Fruit fly (Drosophila melanogaster) whole organism, wandering third instar larva: ENCODE results near the gene COX7AL2.
A peak's percentile ranks its signal among the peaks of the same experiment; 100 is the strongest.

Experiments
- Abd-B ChIP-seq: fragments of >200 bp; optimal IDR thresholded peaks from 2 replicates; lab custom pipeline; 2017; ENCODE audit warnings: missing biosample characterization, missing genetic modification characterization
- CG32264 ChIP-seq: fragments of 200-800 bp; sonication (Bioruptor generic); optimal IDR thresholded peaks from 2 replicates; lab custom pipeline; 2016; ENCODE audit warnings: missing biosample characterization, missing genetic modification characterization
- CG9705 ChIP-seq: fragments of 200-800 bp; sonication (Bioruptor generic); optimal IDR thresholded peaks from 2 replicates; lab custom pipeline; 2018; ENCODE audit warnings: missing biosample characterization, mild to moderate bottlenecking, missing genetic modification characterization
- CrebA ChIP-seq: fragments of 200-800 bp; sonication (Bioruptor generic); optimal IDR thresholded peaks from 2 replicates; lab custom pipeline; 2016; ENCODE audit warnings: missing biosample characterization, mild to moderate bottlenecking, missing genetic modification characterization, borderline replicate concordance
- Dfd ChIP-seq: fragments of >200 bp; optimal IDR thresholded peaks from 2 replicates; lab custom pipeline; 2017; ENCODE audit warnings: missing biosample characterization, missing genetic modification characterization
- Dif ChIP-seq: fragments of 200-275, 200-300 bp; sonication (Bioruptor generic); optimal IDR thresholded peaks from 2 replicates; lab custom pipeline; 2018; ENCODE audit warnings: missing biosample characterization, missing genetic modification characterization; ENCODE audit not compliant: partially characterized antibody
- GATAd ChIP-seq: sonication (Bioruptor generic); optimal IDR thresholded peaks from 2 replicates; lab custom pipeline; 2016; ENCODE audit warnings: missing biosample characterization, missing genetic modification characterization
- HLH106 ChIP-seq: fragments of 200-800 bp; optimal IDR thresholded peaks from 3 replicates; lab custom pipeline; 2019; ENCODE audit warnings: missing biosample characterization, mild to moderate bottlenecking, missing genetic modification characterization, moderate library complexity
- Hnf4 ChIP-seq: fragments of 200-800 bp; sonication (Bioruptor generic); optimal IDR thresholded peaks from 2 replicates; lab custom pipeline; 2016; ENCODE audit warnings: missing biosample characterization, mild to moderate bottlenecking, missing genetic modification characterization
- Hr78 ChIP-seq: fragments of >200 bp; optimal IDR thresholded peaks from 2 replicates; lab custom pipeline; 2017; ENCODE audit warnings: missing biosample characterization, missing genetic modification characterization
- Hr83 ChIP-seq: fragments of 200-300 bp; sonication (Bioruptor generic); optimal IDR thresholded peaks from 2 replicates; lab custom pipeline; 2016; ENCODE audit warnings: missing biosample characterization, mild to moderate bottlenecking, missing genetic modification characterization, moderate library complexity; ENCODE audit not compliant: poor library complexity, severe bottlenecking
- Jra ChIP-seq: sonication (Bioruptor generic); optimal IDR thresholded peaks from 2 replicates; lab custom pipeline; 2016; ENCODE audit warnings: missing biosample characterization, missing genetic modification characterization
- Mio ChIP-seq: sonication (Bioruptor generic); optimal IDR thresholded peaks from 2 replicates; lab custom pipeline; 2016; ENCODE audit warnings: missing biosample characterization, missing genetic modification characterization
- Myc ChIP-seq: fragments of >200 bp; optimal IDR thresholded peaks from 2 replicates; lab custom pipeline; 2017
- N ChIP-seq: fragments of >200 bp; optimal IDR thresholded peaks from 2 replicates; lab custom pipeline; 2018; ENCODE audit warnings: missing biosample characterization, missing external identifiers, missing genetic modification characterization
- OdsH ChIP-seq: fragments of 200-800 bp; sonication (Bioruptor generic); optimal IDR thresholded peaks from 2 replicates; lab custom pipeline; 2016; ENCODE audit warnings: missing biosample characterization, mild to moderate bottlenecking, missing genetic modification characterization
- Rel ChIP-seq, 2 experiments: fragments of 200-800 bp; sonication (Bioruptor generic) in 1 of 2; optimal IDR thresholded peaks; 2 replicates in 1 of 2; 3 replicates in 1 of 2; lab custom pipeline; 2016 to 2019; ENCODE audit warnings: mild to moderate bottlenecking in 2 of 2, missing biosample characterization in 2 of 2, missing genetic modification characterization in 2 of 2, moderate library complexity in 1 of 2
- Sp1 ChIP-seq: fragments of 200-800 bp; sonication (Bioruptor generic); optimal IDR thresholded peaks from 3 replicates; lab custom pipeline; 2019; ENCODE audit warnings: missing biosample characterization, mild to moderate bottlenecking, missing genetic modification characterization, moderate library complexity
- Vsx2 ChIP-seq: fragments of 200-300, 225-300 bp; sonication (Bioruptor generic); optimal IDR thresholded peaks from 2 replicates; lab custom pipeline; 2018; ENCODE audit warnings: missing biosample characterization, missing genetic modification characterization; ENCODE audit not compliant: partially characterized antibody
- br ChIP-seq: fragments of 200-800 bp; sonication (Bioruptor generic); optimal IDR thresholded peaks from 2 replicates; lab custom pipeline; 2016; ENCODE audit warnings: missing biosample characterization, missing genetic modification characterization
- brk ChIP-seq: fragments of 200-800 bp; sonication (Bioruptor generic); optimal IDR thresholded peaks from 2 replicates; lab custom pipeline; 2016; ENCODE audit warnings: missing biosample characterization, mild to moderate bottlenecking, missing genetic modification characterization
- dl ChIP-seq, 2 experiments: fragments of 175-275, 200-275 bp in 1 of 2; fragments of 200-275 bp in 1 of 2; sonication (Bioruptor generic); optimal IDR thresholded peaks; lab custom pipeline; 2018; ENCODE audit warnings: mild to moderate bottlenecking in 2 of 2, missing biosample characterization in 2 of 2, missing genetic modification characterization in 2 of 2, moderate library complexity in 2 of 2; ENCODE audit not compliant: partially characterized antibody in 2 of 2, insufficient read depth in 1 of 2
- dmrt93B ChIP-seq: fragments of 200-800 bp; sonication (Bioruptor generic); optimal IDR thresholded peaks from 2 replicates; lab custom pipeline; 2018; ENCODE audit warnings: missing biosample characterization, mild to moderate bottlenecking, missing genetic modification characterization
- dsf ChIP-seq: sonication (Bioruptor generic); optimal IDR thresholded peaks from 2 replicates; lab custom pipeline; 2016; ENCODE audit warnings: missing biosample characterization, missing genetic modification characterization, borderline replicate concordance
- ey ChIP-seq: fragments of 200-800 bp; sonication (Bioruptor generic); optimal IDR thresholded peaks from 2 replicates; lab custom pipeline; 2016; ENCODE audit warnings: missing biosample characterization, missing genetic modification characterization
- foxo ChIP-seq, 2 experiments: fragments of 200-800 bp; sonication (Bioruptor generic); optimal IDR thresholded peaks; 2 replicates in 1 of 2; 3 replicates in 1 of 2; lab custom pipeline; 2016 to 2017; ENCODE audit warnings: missing biosample characterization in 2 of 2, missing genetic modification characterization in 2 of 2
- fru ChIP-seq: fragments of 200-800 bp; sonication (Bioruptor generic); optimal IDR thresholded peaks from 3 replicates; lab custom pipeline; 2016; ENCODE audit warnings: missing biosample characterization, mild to moderate bottlenecking, missing genetic modification characterization
- h ChIP-seq: fragments of 200-800 bp; sonication (Bioruptor generic); optimal IDR thresholded peaks from 3 replicates; lab custom pipeline; 2016; ENCODE audit warnings: missing biosample characterization, mild to moderate bottlenecking, missing genetic modification characterization
- jim ChIP-seq: fragments of 175-275, 200-325 bp; sonication (Bioruptor generic); optimal IDR thresholded peaks from 2 replicates; lab custom pipeline; 2016; ENCODE audit warnings: missing biosample characterization, mild to moderate bottlenecking, missing genetic modification characterization
- lola ChIP-seq: fragments of >200 bp; optimal IDR thresholded peaks from 2 replicates; lab custom pipeline; 2017; ENCODE audit warnings: missing biosample characterization, missing genetic modification characterization
- pan ChIP-seq: fragments of >200 bp; optimal IDR thresholded peaks from 2 replicates; lab custom pipeline; 2017
- psq ChIP-seq: fragments of 200-800 bp; sonication (Bioruptor generic); optimal IDR thresholded peaks from 3 replicates; lab custom pipeline; 2017; ENCODE audit warnings: missing biosample characterization, mild to moderate bottlenecking, missing genetic modification characterization, moderate library complexity
- rgr ChIP-seq: fragments of 200-800 bp; sonication (Bioruptor generic); optimal IDR thresholded peaks from 3 replicates; lab custom pipeline; 2016; ENCODE audit warnings: missing biosample characterization, mild to moderate bottlenecking, missing genetic modification characterization
- sage ChIP-seq: fragments of 200-800 bp; sonication (Bioruptor generic); optimal IDR thresholded peaks from 2 replicates; lab custom pipeline; 2016; ENCODE audit warnings: missing biosample characterization, mild to moderate bottlenecking, missing genetic modification characterization
- sv ChIP-seq: fragments of 200-800 bp; sonication (Bioruptor generic); optimal IDR thresholded peaks from 3 replicates; lab custom pipeline; 2016; ENCODE audit warnings: missing biosample characterization, missing genetic modification characterization
- tai ChIP-seq: sonication (Bioruptor generic); optimal IDR thresholded peaks from 2 replicates; lab custom pipeline; 2016; ENCODE audit warnings: missing biosample characterization, missing genetic modification characterization
- usp ChIP-seq: fragments of >200 bp; optimal IDR thresholded peaks from 2 replicates; lab custom pipeline; 2017; ENCODE audit warnings: missing biosample characterization, missing genetic modification characterization
- woc ChIP-seq: sonication (Bioruptor generic); optimal IDR thresholded peaks from 2 replicates; lab custom pipeline; 2016; ENCODE audit warnings: missing biosample characterization, mild to moderate bottlenecking, missing genetic modification characterization

COX7AL2 gene

DNA sequence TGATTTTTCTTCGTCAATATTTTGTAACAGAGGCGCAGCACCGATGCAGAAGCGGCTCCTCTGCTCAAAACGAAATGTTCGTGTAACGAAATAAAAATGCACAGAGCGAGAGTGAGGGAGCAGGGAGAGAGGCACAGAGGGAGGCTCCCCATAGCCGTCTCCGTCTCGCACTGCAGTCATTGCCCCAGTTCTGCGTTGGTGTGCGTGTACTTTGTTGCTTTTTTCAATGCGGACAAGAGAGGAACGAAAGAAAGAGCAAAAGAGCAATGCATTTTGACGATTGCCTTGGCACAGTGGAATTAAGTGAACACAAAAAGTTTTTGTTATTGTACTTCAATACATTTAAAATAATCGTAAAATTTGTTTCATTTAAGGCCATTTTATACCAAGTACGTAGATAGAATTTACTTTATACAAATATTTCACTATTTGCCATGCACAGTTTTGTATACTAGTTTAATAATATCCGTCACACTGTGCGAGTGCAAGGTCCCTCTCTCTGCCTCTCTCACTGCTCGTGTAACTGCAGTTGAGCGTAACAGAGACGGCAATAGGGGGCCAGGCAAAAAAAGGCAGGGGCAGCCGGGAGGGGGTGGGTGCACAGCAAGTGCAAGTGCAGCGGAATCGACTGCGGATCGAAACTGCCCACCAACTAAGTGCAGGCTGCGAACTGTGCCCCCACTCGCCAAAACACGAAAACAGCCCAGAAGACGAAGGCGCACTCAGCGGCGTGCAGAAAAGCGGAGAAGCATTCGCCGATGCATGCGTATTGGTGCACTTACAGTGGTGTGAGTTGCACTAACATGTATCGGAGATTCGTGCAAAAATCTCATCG, 4.5 kb upstream of the COX7AL2 start:
- TF ChIP-seq Rel (GFP tag; optimal IDR thresholded peaks at IDR 0.05; lab: Kevin White, UChicago), result peak; percentile 100
- peak; percentile 64 for TF ChIP-seq Rel (tag; optimal IDR thresholded peaks at IDR 0.05; lab: Kevin White, UChicago)
- TF ChIP-seq usp (GFP tag; lab: Kevin White, UChicago), result no peak
- peak; percentile 99 for TF ChIP-seq sage (GFP tag; lab: Kevin White, UChicago)
- TF ChIP-seq Vsx2 (GFP tag; lab: Kevin White, UChicago), result peak; percentile 87
- TF ChIP-seq CG32264 (GFP tag; lab: Kevin White, UChicago), result peak; percentile 99
- peak; percentile 94 for TF ChIP-seq Mio
- TF ChIP-seq dsf (GFP tag; lab: Kevin White, UChicago), result peak; percentile 98
- peak; percentile 54 for TF ChIP-seq jim (GFP tag; lab: Kevin White, UChicago)
- peak; percentile 98 for TF ChIP-seq CG9705
- TF ChIP-seq psq (GFP tag; lab: Kevin White, UChicago), result peak; percentile 99
- TF ChIP-seq Hr83 (GFP tag; lab: Kevin White, UChicago), result peak; percentile 84
- peak; percentile 98 to 100 for TF ChIP-seq foxo (GFP tag; optimal IDR thresholded peaks at IDR 0.05; lab: Kevin White, UChicago)
- TF ChIP-seq Myc (lab: Kevin White, UChicago), result no peak
- peak; percentile 100 for TF ChIP-seq h
- no peak for TF ChIP-seq pan
- TF ChIP-seq GATAd (GFP tag; lab: Kevin White, UChicago), result no peak
- peak; percentile 100 for TF ChIP-seq HLH106 (tag; lab: Kevin White, UChicago)
- TF ChIP-seq Abd-B (GFP tag; lab: Kevin White, UChicago), result peak; percentile 1
- TF ChIP-seq Dfd, result no peak
- TF ChIP-seq CrebA (GFP tag; lab: Kevin White, UChicago), result peak; percentile 97
- peak; percentile 87 for TF ChIP-seq Dif (GFP tag; lab: Kevin White, UChicago)
- TF ChIP-seq tai (GFP tag; lab: Kevin White, UChicago), result peak; percentile 99
- TF ChIP-seq ey (GFP tag; lab: Kevin White, UChicago), result peak; percentile 100
- peak; percentile 97 for TF ChIP-seq sv
- peak; percentile 100 for TF ChIP-seq Sp1 (GFP tag; lab: Kevin White, UChicago)
- TF ChIP-seq Hr78 (GFP tag; lab: Kevin White, UChicago), result no peak
- no peak for TF ChIP-seq lola (GFP tag; lab: Kevin White, UChicago)
- peak; percentile 100 for TF ChIP-seq Hnf4 (GFP tag; lab: Kevin White, UChicago)
- peak; percentile 100 for TF ChIP-seq OdsH (GFP tag; lab: Kevin White, UChicago)
- TF ChIP-seq Jra, result peak; percentile 99
- TF ChIP-seq dmrt93B (GFP tag; lab: Kevin White, UChicago), result peak; percentile 99
- TF ChIP-seq br (GFP tag; lab: Kevin White, UChicago), result peak; percentile 100
- TF ChIP-seq rgr (GFP tag; lab: Kevin White, UChicago), result peak; percentile 100
- peak; percentile 100 for TF ChIP-seq fru (GFP tag; lab: Kevin White, UChicago)
- peak; percentile 74 to 82 for TF ChIP-seq dl (GFP tag; optimal IDR thresholded peaks at IDR 0.05; lab: Kevin White, UChicago; ENCODE audit: insufficient read depth in 1 of 2, partially characterized antibody in 2 of 2)
- peak; percentile 99 for TF ChIP-seq brk (GFP tag; lab: Kevin White, UChicago)
- TF ChIP-seq woc, result peak; percentile 100
- TF ChIP-seq N (GFP tag; lab: Kevin White, UChicago), result peak; percentile 24
- TF ChIP-seq, all 38 proteins: peak for 31

DNA sequence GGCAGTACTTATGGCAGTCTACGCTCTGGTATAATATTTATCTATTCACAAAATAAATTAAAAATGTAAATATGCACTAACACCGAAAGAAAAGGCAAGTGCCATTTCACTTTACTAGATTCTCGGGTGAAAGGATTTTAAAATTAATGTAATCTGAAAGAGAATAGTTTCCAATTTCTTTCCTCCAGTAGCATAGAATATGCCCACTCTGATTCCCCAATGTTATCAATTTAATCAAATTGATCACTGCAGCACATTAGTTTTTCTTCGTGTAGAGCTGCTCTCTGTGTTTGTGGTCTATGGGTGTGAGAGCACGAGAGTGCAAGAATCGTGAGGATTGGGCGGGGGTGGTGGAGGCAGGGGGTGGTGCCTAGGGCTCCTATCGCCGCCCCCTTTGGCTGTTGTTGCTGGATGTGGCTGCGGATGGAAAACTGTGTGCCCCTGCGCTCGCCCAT, 3.4 kb upstream of the COX7AL2 start:
- TF ChIP-seq OdsH (GFP tag; lab: Kevin White, UChicago) (peak; percentile 73), brk (GFP tag; lab: Kevin White, UChicago) (peak; percentile 47), sv (peak; percentile 64), dmrt93B (GFP tag; lab: Kevin White, UChicago) (peak; percentile 58), h (peak; percentile 85), sage (GFP tag; lab: Kevin White, UChicago) (peak; percentile 61), CG32264 (GFP tag; lab: Kevin White, UChicago) (peak; percentile 72), fru (GFP tag; lab: Kevin White, UChicago) (peak; percentile 76), Dif (GFP tag; lab: Kevin White, UChicago) (no peak), ey (GFP tag; lab: Kevin White, UChicago) (peak; percentile 78), Dfd (no peak), foxo (GFP tag; optimal IDR thresholded peaks at IDR 0.05; lab: Kevin White, UChicago) (peak in 1 of 2 experiments; percentile 82), br (GFP tag; lab: Kevin White, UChicago) (peak; percentile 76), jim (GFP tag; lab: Kevin White, UChicago) (no peak), dsf (GFP tag; lab: Kevin White, UChicago) (no peak), Sp1 (GFP tag; lab: Kevin White, UChicago) (peak; percentile 78), HLH106 (tag; lab: Kevin White, UChicago) (peak; percentile 74), rgr (GFP tag; lab: Kevin White, UChicago) (peak; percentile 78), psq (GFP tag; lab: Kevin White, UChicago) (peak; percentile 48), CrebA (GFP tag; lab: Kevin White, UChicago) (peak; percentile 7), CG9705 (peak; percentile 25), lola (GFP tag; lab: Kevin White, UChicago) (no peak), Hnf4 (GFP tag; lab: Kevin White, UChicago) (peak; percentile 65), woc (peak; percentile 24), pan (no peak), Hr78 (GFP tag; lab: Kevin White, UChicago) (no peak), Mio (no peak), tai (GFP tag; lab: Kevin White, UChicago) (peak; percentile 51), Abd-B (GFP tag; lab: Kevin White, UChicago) (no peak)
